Worm (Caenorhabditis elegans) whole organism, L4 larva: ENCODE results near the gene kin-24.

ENCODE experiments used
- R02D3.7 ChIP-seq: fragments of 150-350 bp; sonication (generic microtip); optimal IDR thresholded peaks from 3 replicates; lab custom pipeline; 2014; ENCODE audit warnings: missing biosample characterization, missing genetic modification characterization
- T26A8.4 ChIP-seq: fragments of 200-800 bp; sonication (Bioruptor generic); IDR thresholded peaks from 2 replicates; pipeline ENCODE4 v1.3.6; 2022; ENCODE audit warnings: missing genetic modification characterization, missing compliant biosample characterization
- Y48G9A.11 ChIP-seq: fragments of 200-800 bp; sonication (Bioruptor generic); IDR thresholded peaks from 2 replicates; pipeline ENCODE4 v1.3.6; 2022; ENCODE audit warnings: missing genetic modification reagents, missing genetic modification characterization, missing compliant biosample characterization
- Y75B8A.6 ChIP-seq: fragments of 200-800 bp; sonication (Bioruptor generic); IDR thresholded peaks from 2 replicates; pipeline ENCODE4 v1.3.6; 2022; ENCODE audit warnings: missing genetic modification reagents, missing genetic modification characterization, missing compliant biosample characterization
- ZK337.2 ChIP-seq: fragments of 200-800 bp; sonication (Bioruptor generic); IDR thresholded peaks from 2 replicates; pipeline ENCODE4 v1.3.6; 2022; ENCODE audit warnings: missing genetic modification reagents, missing genetic modification characterization, missing compliant biosample characterization
- ZK546.5 ChIP-seq, 2 experiments: sonication (generic microtip); optimal IDR thresholded peaks; 2 replicates each; lab custom pipeline; 2017; ENCODE audit warnings: missing biosample characterization in 2 of 2, missing genetic modification characterization in 2 of 2
- aha-1 ChIP-seq: fragments of 150-350 bp; peaks from one replicate; lab custom pipeline; 2014; ENCODE audit warnings: missing biosample characterization, missing genetic modification characterization
- ama-1 ChIP-seq: fragments of 150-350 bp; optimal IDR thresholded peaks from 2 replicates; lab custom pipeline; 2014; ENCODE audit warnings: inconsistent platforms, mixed read lengths
- arid-1 ChIP-seq: fragments of 200-800 bp; sonication (Bioruptor generic); conservative IDR thresholded peaks from 2 replicates; pipeline ENCODE4 v1.3.6; 2022; ENCODE audit warnings: missing genetic modification reagents, missing genetic modification characterization, missing compliant biosample characterization
- ceh-20 ChIP-seq: fragments of 200-800 bp; sonication (Bioruptor generic); IDR thresholded peaks from 2 replicates; pipeline ENCODE4 v1.3.6; 2022; ENCODE audit warnings: missing genetic modification reagents, missing genetic modification characterization, missing compliant biosample characterization
- ceh-32 ChIP-seq: sonication (generic microtip); optimal IDR thresholded peaks from 2 replicates; lab custom pipeline; 2016; ENCODE audit warnings: mild to moderate bottlenecking, missing genetic modification characterization, missing compliant biosample characterization; ENCODE audit not compliant: poor library complexity
- ceh-62 ChIP-seq: sonication (generic microtip); optimal IDR thresholded peaks from 2 replicates; lab custom pipeline; 2017; ENCODE audit warnings: missing biosample characterization, missing genetic modification characterization
- ceh-82 ChIP-seq: sonication (generic microtip); optimal IDR thresholded peaks from 2 replicates; lab custom pipeline; 2017; ENCODE audit warnings: missing biosample characterization, missing genetic modification characterization
- cey-2 ChIP-seq: sonication (generic microtip); optimal IDR thresholded peaks from 3 replicates; lab custom pipeline; 2017; ENCODE audit warnings: missing genetic modification characterization, mild to moderate bottlenecking, missing compliant biosample characterization, antibody characterized with exemption, borderline replicate concordance; ENCODE audit not compliant: insufficient read depth
- daf-12 ChIP-seq: fragments of 150-350 bp; optimal IDR thresholded peaks from 2 replicates; lab custom pipeline; 2014; ENCODE audit warnings: missing biosample characterization, missing genetic modification reagents, missing genetic modification characterization
- dmd-6 ChIP-seq: fragments of 200-800 bp; sonication (Bioruptor generic); IDR thresholded peaks from 2 replicates; pipeline ENCODE4 v1.3.6; 2022; ENCODE audit warnings: missing genetic modification reagents, missing genetic modification characterization, missing compliant biosample characterization
- dpl-1 ChIP-seq: fragments of 150-350 bp; optimal IDR thresholded peaks from 2 replicates; lab custom pipeline; 2014; ENCODE audit warnings: missing biosample characterization, missing genetic modification reagents, missing genetic modification characterization
- duxl-1 ChIP-seq: sonication (generic microtip); optimal IDR thresholded peaks from 2 replicates; lab custom pipeline; 2016; ENCODE audit warnings: mild to moderate bottlenecking, missing genetic modification characterization, moderate library complexity, missing compliant biosample characterization; ENCODE audit not compliant: poor library complexity
- dve-1 ChIP-seq: sonication (generic microtip); optimal IDR thresholded peaks from 2 replicates; lab custom pipeline; 2017; ENCODE audit warnings: antibody characterized with exemption, mild to moderate bottlenecking, missing genetic modification characterization, missing compliant biosample characterization; ENCODE audit not compliant: insufficient read depth
- fkh-10 ChIP-seq: fragments of 150-350 bp; optimal IDR thresholded peaks from 2 replicates; lab custom pipeline; 2014; ENCODE audit warnings: missing biosample characterization, missing genetic modification reagents, missing genetic modification characterization
- fos-1 ChIP-seq: fragments of 150-350 bp; optimal IDR thresholded peaks from 2 replicates; lab custom pipeline; 2014; ENCODE audit warnings: missing biosample characterization, missing genetic modification characterization
- gei-8 ChIP-seq: fragments of 200-800 bp; sonication (Bioruptor generic); optimal IDR thresholded peaks from 2 replicates; lab custom pipeline; 2018; ENCODE audit warnings: mild to moderate bottlenecking, missing genetic modification characterization, missing compliant biosample characterization
- hif-1 ChIP-seq, 2 experiments: sonication (generic microtip); optimal IDR thresholded peaks; 2 replicates each; lab custom pipeline; 2016 to 2017; ENCODE audit warnings: missing compliant biosample characterization in 2 of 2, missing genetic modification characterization in 2 of 2, missing genetic modification reagents in 2 of 2, missing genotype in 2 of 2, mild to moderate bottlenecking in 1 of 2
- hlh-11 ChIP-seq: fragments of 200-800 bp; sonication (Bioruptor generic); optimal IDR thresholded peaks from 2 replicates; lab custom pipeline; 2018; ENCODE audit warnings: mild to moderate bottlenecking, missing genetic modification characterization, missing compliant biosample characterization
- hlh-30 ChIP-seq: sonication (generic microtip); optimal IDR thresholded peaks from 2 replicates; lab custom pipeline; 2017; ENCODE audit warnings: antibody characterized with exemption, mild to moderate bottlenecking, missing genetic modification characterization, missing compliant biosample characterization; ENCODE audit not compliant: insufficient read depth
- jun-1 ChIP-seq: fragments of 150-350 bp; optimal IDR thresholded peaks from 2 replicates; lab custom pipeline; 2014; ENCODE audit warnings: missing biosample characterization, missing genetic modification reagents, missing genetic modification characterization
- lim-7 ChIP-seq: fragments of 200-800 bp; sonication (Bioruptor generic); IDR thresholded peaks from 2 replicates; pipeline ENCODE4 v1.3.6; 2022; ENCODE audit warnings: missing genetic modification characterization, missing compliant biosample characterization
- lin-13 ChIP-seq: fragments of 150-350 bp; optimal IDR thresholded peaks from 2 replicates; lab custom pipeline; 2014; ENCODE audit warnings: missing biosample characterization, missing genetic modification reagents, missing genetic modification characterization
- lin-15B ChIP-seq: fragments of 150-350 bp; sonication (generic microtip); optimal IDR thresholded peaks from 3 replicates; lab custom pipeline; 2014; ENCODE audit warnings: missing biosample characterization, missing genetic modification characterization
- lin-38 ChIP-seq: fragments of 200-800 bp; sonication (Bioruptor generic); IDR thresholded peaks from 2 replicates; pipeline ENCODE4 v1.3.6; 2022; ENCODE audit warnings: missing genetic modification reagents, missing genetic modification characterization, missing compliant biosample characterization
- mdt-29 ChIP-seq: fragments of 200-800 bp; sonication (Bioruptor generic); IDR thresholded peaks from 2 replicates; pipeline ENCODE4 v1.3.6; 2022; ENCODE audit warnings: missing genetic modification reagents, missing genetic modification characterization, missing compliant biosample characterization
- mep-1 ChIP-seq: fragments of 150-350 bp; sonication (generic microtip); optimal IDR thresholded peaks from 3 replicates; lab custom pipeline; 2014; ENCODE audit warnings: missing biosample characterization, missing genetic modification characterization
- mxl-3 ChIP-seq: fragments of 200-800 bp; sonication (Bioruptor generic); optimal IDR thresholded peaks from 2 replicates; lab custom pipeline; 2018; ENCODE audit warnings: mild to moderate bottlenecking, missing genetic modification characterization, missing compliant biosample characterization
- nhr-111 ChIP-seq: fragments of 200-800 bp; sonication (Bioruptor generic); optimal IDR thresholded peaks from 2 replicates; lab custom pipeline; 2018; ENCODE audit warnings: mild to moderate bottlenecking, missing genetic modification characterization, missing compliant biosample characterization
- nhr-42 ChIP-seq: fragments of 200-800 bp; sonication (Bioruptor generic); IDR thresholded peaks from 2 replicates; pipeline ENCODE4 v1.3.6; 2022; ENCODE audit warnings: missing genetic modification characterization, missing compliant biosample characterization
- nhr-6 ChIP-seq: fragments of 150-350 bp; optimal IDR thresholded peaks from 2 replicates; lab custom pipeline; 2014; ENCODE audit warnings: missing biosample characterization, missing genetic modification characterization
- nhr-76 ChIP-seq: fragments of 150-350 bp; optimal IDR thresholded peaks from 2 replicates; lab custom pipeline; 2014; ENCODE audit warnings: missing biosample characterization, missing genetic modification characterization
- nhr-77 ChIP-seq: fragments of 150-350 bp; optimal IDR thresholded peaks from 2 replicates; lab custom pipeline; 2014; ENCODE audit warnings: missing biosample characterization, missing genetic modification characterization
- saeg-2 ChIP-seq: fragments of 200-800 bp; sonication (Bioruptor generic); IDR thresholded peaks from 2 replicates; pipeline ENCODE4 v1.3.6; 2022; ENCODE audit warnings: missing genetic modification reagents, missing genetic modification characterization, missing compliant biosample characterization
- sdz-12 ChIP-seq: fragments of 200-800 bp; sonication (Bioruptor generic); optimal IDR thresholded peaks from 2 replicates; lab custom pipeline; 2018; ENCODE audit warnings: mild to moderate bottlenecking, missing genetic modification characterization, missing compliant biosample characterization
- set-16 ChIP-seq: fragments of 200-800 bp; sonication (Bioruptor generic); IDR thresholded peaks from 2 replicates; pipeline ENCODE4 v1.3.6; 2022; ENCODE audit warnings: missing genetic modification reagents, missing genetic modification characterization, missing compliant biosample characterization
- snpc-4 ChIP-seq: fragments of 150-350 bp; optimal IDR thresholded peaks from 2 replicates; lab custom pipeline; 2014; ENCODE audit warnings: missing biosample characterization, missing genetic modification characterization
- spr-3 ChIP-seq: fragments of 200-800 bp; sonication (Bioruptor generic); optimal IDR thresholded peaks from 2 replicates; lab custom pipeline; 2018; ENCODE audit warnings: mild to moderate bottlenecking, missing genetic modification characterization, missing compliant biosample characterization
- tra-1 ChIP-seq: fragments of 200-800 bp; sonication (Bioruptor generic); IDR thresholded peaks from 2 replicates; pipeline ENCODE4 v1.3.6; 2022; ENCODE audit warnings: missing genetic modification reagents, missing genetic modification characterization, missing compliant biosample characterization
- vab-7 ChIP-seq: fragments of 200-800 bp; sonication (Bioruptor generic); IDR thresholded peaks from 2 replicates; pipeline ENCODE4 v1.3.6; 2022; ENCODE audit warnings: missing genetic modification reagents, missing genetic modification characterization, missing compliant biosample characterization
- zfp-2 ChIP-seq: sonication (generic microtip); optimal IDR thresholded peaks from 2 replicates; lab custom pipeline; 2016; ENCODE audit warnings: mild to moderate bottlenecking, missing genetic modification characterization, missing compliant biosample characterization
- zfp-3 ChIP-seq: fragments of 200-800 bp; sonication (Bioruptor generic); conservative IDR thresholded peaks from 2 replicates; pipeline ENCODE4 v1.3.6; 2022; ENCODE audit warnings: missing genetic modification reagents, missing genetic modification characterization, missing compliant biosample characterization
- zip-2 ChIP-seq: fragments of 150-350 bp; optimal IDR thresholded peaks from 2 replicates; lab custom pipeline; 2014; ENCODE audit warnings: missing biosample characterization, missing genetic modification characterization
- ztf-7 ChIP-seq: fragments of 150-350 bp; optimal IDR thresholded peaks from 2 replicates; lab custom pipeline; 2014; ENCODE audit warnings: missing biosample characterization, missing genetic modification characterization

The kin-24 gene

DNA sequence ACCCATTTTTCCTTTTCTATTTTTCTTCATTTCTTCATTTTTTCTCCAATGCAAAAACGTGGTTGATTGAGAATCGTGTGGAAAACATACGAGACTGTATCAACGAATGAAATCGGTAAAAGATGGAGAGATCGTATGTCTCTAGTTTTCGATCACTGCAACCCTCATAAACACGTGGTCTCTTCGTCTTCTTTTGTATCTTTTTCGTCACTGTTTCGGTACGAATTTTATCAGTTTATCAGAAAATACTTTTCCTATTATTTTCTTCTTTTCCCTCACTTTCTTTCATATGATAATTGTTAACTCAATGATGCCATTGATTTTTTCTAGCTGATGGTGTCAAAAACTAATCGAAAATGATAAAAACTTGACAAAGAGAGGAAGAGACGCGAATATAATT lies 34.8 kb upstream of the kin-24 start (continued):
- peak; percentile 90 for TF ChIP-seq mxl-3
- TF ChIP-seq tra-1 (GFP tag; lab: Robert Waterston, UW), result no peak
- no peak for TF ChIP-seq spr-3 (GFP tag; lab: Kevin White, UChicago)
- no peak for TF ChIP-seq set-16 (GFP tag; lab: Robert Waterston, UW)
- no peak for TF ChIP-seq fos-1
- no peak for TF ChIP-seq zfp-3 (GFP tag; lab: Robert Waterston, UW)
- no peak for TF ChIP-seq lin-13
- TF ChIP-seq ama-1 (lab: Kevin White, UChicago), result no peak
- no peak for TF ChIP-seq Y75B8A.6
- no peak for TF ChIP-seq ceh-62
- TF ChIP-seq vab-7 (GFP tag; lab: Robert Waterston, UW), result no peak
- no peak for TF ChIP-seq zip-2 (tag; lab: Kevin White, UChicago)
- no peak for TF ChIP-seq fkh-10
- TF ChIP-seq lin-15B, result no peak
- no peak for TF ChIP-seq aha-1 (tag; lab: Kevin White, UChicago)
- TF ChIP-seq zfp-2 (tag; lab: Kevin White, UChicago), result no peak
- peak; percentile 44 for TF ChIP-seq cey-2 (tag; lab: Kevin White, UChicago)
- no peak for TF ChIP-seq ZK337.2 (GFP tag; lab: Robert Waterston, UW)
- no peak for TF ChIP-seq mdt-29 (GFP tag; lab: Robert Waterston, UW)
- peak; percentile 14 for TF ChIP-seq dpl-1 (GFP tag; lab: Kevin White, UChicago)
- TF ChIP-seq R02D3.7 (tag; lab: Kevin White, UChicago), result no peak

DNA sequence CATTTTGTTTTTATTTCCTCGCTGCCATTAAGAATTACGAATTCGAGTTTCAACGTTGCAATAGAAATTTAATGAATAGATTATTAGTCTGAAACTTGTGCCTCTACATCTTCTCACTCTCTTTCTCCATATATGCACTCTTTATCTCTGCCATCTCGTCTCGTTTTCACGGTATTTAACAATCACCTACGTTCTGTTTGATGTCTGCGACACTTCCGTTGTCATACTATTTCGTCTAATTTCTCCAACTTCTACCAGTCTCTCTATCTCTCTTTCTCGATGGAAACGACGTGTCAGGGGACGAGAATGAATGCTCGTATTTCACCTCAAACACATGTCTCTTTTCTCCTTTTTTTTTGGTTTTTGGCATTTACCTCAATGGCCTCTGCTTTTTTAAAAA lies 33.0 kb upstream of the kin-24 start:
- peak in 1 of 2 experiments; percentile 8 for TF ChIP-seq hif-1 (tag; optimal IDR thresholded peaks at IDR 0.05; lab: Kevin White, UChicago)
- no peak for TF ChIP-seq sdz-12
- TF ChIP-seq mep-1 (tag; lab: Kevin White, UChicago), result peak; percentile 66
- TF ChIP-seq jun-1 (tag; lab: Kevin White, UChicago), result no peak
- TF ChIP-seq zfp-3 (GFP tag; lab: Robert Waterston, UW), result no peak
- no peak for TF ChIP-seq R02D3.7 (tag; lab: Kevin White, UChicago)
- TF ChIP-seq arid-1 (GFP tag; lab: Robert Waterston, UW), result no peak
- TF ChIP-seq T26A8.4 (GFP tag; lab: Robert Waterston, UW), result no peak
- TF ChIP-seq lin-13, result peak; percentile 13
- TF ChIP-seq tra-1 (GFP tag; lab: Robert Waterston, UW), result no peak
- peak; percentile 15 for TF ChIP-seq nhr-6 (tag; lab: Kevin White, UChicago)
- no peak for TF ChIP-seq ZK546.5 (tag; optimal IDR thresholded peaks at IDR 0.05; lab: Kevin White, UChicago)
- TF ChIP-seq lin-38 (GFP tag; lab: Robert Waterston, UW), result no peak
- TF ChIP-seq fos-1, result no peak
- TF ChIP-seq nhr-76 (tag; lab: Kevin White, UChicago), result no peak
- no peak for TF ChIP-seq nhr-111 (GFP tag; lab: Kevin White, UChicago)
- no peak for TF ChIP-seq fkh-10
- TF ChIP-seq nhr-77 (tag; lab: Kevin White, UChicago), result peak; percentile 17
- no peak for TF ChIP-seq saeg-2 (GFP tag; lab: Robert Waterston, UW)
- no peak for TF ChIP-seq nhr-42
- TF ChIP-seq ama-1 (lab: Kevin White, UChicago), result no peak
- TF ChIP-seq ceh-20 (GFP tag; lab: Robert Waterston, UW), result peak; percentile 9; the same call in 1 of the 2 replicates
- no peak for TF ChIP-seq zfp-2 (tag; lab: Kevin White, UChicago)
- TF ChIP-seq snpc-4, result no peak
- no peak for TF ChIP-seq daf-12
- TF ChIP-seq duxl-1 (tag; lab: Kevin White, UChicago), result no peak
- no peak for TF ChIP-seq cey-2 (tag; lab: Kevin White, UChicago)
- no peak for TF ChIP-seq mdt-29 (GFP tag; lab: Robert Waterston, UW)
- peak; percentile 71 for TF ChIP-seq hlh-11 (tag; lab: Kevin White, UChicago)
- TF ChIP-seq mxl-3, result peak; percentile 71
- no peak for TF ChIP-seq ceh-82 (tag; lab: Kevin White, UChicago)
- no peak for TF ChIP-seq ztf-7 (tag; lab: Kevin White, UChicago)
- TF ChIP-seq lim-7 (GFP tag; lab: Robert Waterston, UW), result no peak
- TF ChIP-seq Y48G9A.11 (GFP tag; lab: Robert Waterston, UW), result no peak
- TF ChIP-seq lin-15B, result no peak
- peak; percentile 37 for TF ChIP-seq dve-1
- peak; percentile 61 for TF ChIP-seq dmd-6
- no peak for TF ChIP-seq ceh-32 (tag; lab: Kevin White, UChicago)
- peak; percentile 84 for TF ChIP-seq hlh-30 (tag; lab: Kevin White, UChicago)
- no peak for TF ChIP-seq gei-8 (GFP tag; lab: Kevin White, UChicago)
